Fruit fly (Drosophila melanogaster) whole organism, wandering third instar larva: Measurements from ENCODE around the gene Gr85a.

Experiments used
- Abd-B ChIP-seq: fragments of >200 bp; optimal IDR thresholded peaks from 2 replicates; lab custom pipeline; 2017; ENCODE audit warnings: missing biosample characterization, missing genetic modification characterization
- CG32264 ChIP-seq: fragments of 200-800 bp; sonication (Bioruptor generic); optimal IDR thresholded peaks from 2 replicates; lab custom pipeline; 2016; ENCODE audit warnings: missing biosample characterization, missing genetic modification characterization
- CG9705 ChIP-seq: fragments of 200-800 bp; sonication (Bioruptor generic); optimal IDR thresholded peaks from 2 replicates; lab custom pipeline; 2018; ENCODE audit warnings: missing biosample characterization, mild to moderate bottlenecking, missing genetic modification characterization
- CrebA ChIP-seq: fragments of 200-800 bp; sonication (Bioruptor generic); optimal IDR thresholded peaks from 2 replicates; lab custom pipeline; 2016; ENCODE audit warnings: missing biosample characterization, mild to moderate bottlenecking, missing genetic modification characterization, borderline replicate concordance
- Dfd ChIP-seq: fragments of >200 bp; optimal IDR thresholded peaks from 2 replicates; lab custom pipeline; 2017; ENCODE audit warnings: missing biosample characterization, missing genetic modification characterization
- Dif ChIP-seq: fragments of 200-275, 200-300 bp; sonication (Bioruptor generic); optimal IDR thresholded peaks from 2 replicates; lab custom pipeline; 2018; ENCODE audit warnings: missing biosample characterization, missing genetic modification characterization; ENCODE audit not compliant: partially characterized antibody
- GATAd ChIP-seq: sonication (Bioruptor generic); optimal IDR thresholded peaks from 2 replicates; lab custom pipeline; 2016; ENCODE audit warnings: missing biosample characterization, missing genetic modification characterization
- Hr78 ChIP-seq: fragments of >200 bp; optimal IDR thresholded peaks from 2 replicates; lab custom pipeline; 2017; ENCODE audit warnings: missing biosample characterization, missing genetic modification characterization
- Hr83 ChIP-seq: fragments of 200-300 bp; sonication (Bioruptor generic); optimal IDR thresholded peaks from 2 replicates; lab custom pipeline; 2016; ENCODE audit warnings: missing biosample characterization, mild to moderate bottlenecking, missing genetic modification characterization, moderate library complexity; ENCODE audit not compliant: poor library complexity, severe bottlenecking
- Jra ChIP-seq: sonication (Bioruptor generic); optimal IDR thresholded peaks from 2 replicates; lab custom pipeline; 2016; ENCODE audit warnings: missing biosample characterization, missing genetic modification characterization
- Mio ChIP-seq: sonication (Bioruptor generic); optimal IDR thresholded peaks from 2 replicates; lab custom pipeline; 2016; ENCODE audit warnings: missing biosample characterization, missing genetic modification characterization
- N ChIP-seq: fragments of >200 bp; optimal IDR thresholded peaks from 2 replicates; lab custom pipeline; 2018; ENCODE audit warnings: missing biosample characterization, missing external identifiers, missing genetic modification characterization
- Rel ChIP-seq, 2 experiments: fragments of 200-800 bp; sonication (Bioruptor generic) in 1 of 2; optimal IDR thresholded peaks; 2 replicates in 1 of 2; 3 replicates in 1 of 2; lab custom pipeline; 2016 to 2019; ENCODE audit warnings: mild to moderate bottlenecking in 2 of 2, missing biosample characterization in 2 of 2, missing genetic modification characterization in 2 of 2, moderate library complexity in 1 of 2
- Sp1 ChIP-seq: fragments of 200-800 bp; sonication (Bioruptor generic); optimal IDR thresholded peaks from 3 replicates; lab custom pipeline; 2019; ENCODE audit warnings: missing biosample characterization, mild to moderate bottlenecking, missing genetic modification characterization, moderate library complexity
- Vsx2 ChIP-seq: fragments of 200-300, 225-300 bp; sonication (Bioruptor generic); optimal IDR thresholded peaks from 2 replicates; lab custom pipeline; 2018; ENCODE audit warnings: missing biosample characterization, missing genetic modification characterization; ENCODE audit not compliant: partially characterized antibody
- br ChIP-seq: fragments of 200-800 bp; sonication (Bioruptor generic); optimal IDR thresholded peaks from 2 replicates; lab custom pipeline; 2016; ENCODE audit warnings: missing biosample characterization, missing genetic modification characterization
- brk ChIP-seq: fragments of 200-800 bp; sonication (Bioruptor generic); optimal IDR thresholded peaks from 2 replicates; lab custom pipeline; 2016; ENCODE audit warnings: missing biosample characterization, mild to moderate bottlenecking, missing genetic modification characterization
- dmrt93B ChIP-seq: fragments of 200-800 bp; sonication (Bioruptor generic); optimal IDR thresholded peaks from 2 replicates; lab custom pipeline; 2018; ENCODE audit warnings: missing biosample characterization, mild to moderate bottlenecking, missing genetic modification characterization
- ey ChIP-seq: fragments of 200-800 bp; sonication (Bioruptor generic); optimal IDR thresholded peaks from 2 replicates; lab custom pipeline; 2016; ENCODE audit warnings: missing biosample characterization, missing genetic modification characterization
- foxo ChIP-seq, 2 experiments: fragments of 200-800 bp; sonication (Bioruptor generic); optimal IDR thresholded peaks; 2 replicates in 1 of 2; 3 replicates in 1 of 2; lab custom pipeline; 2016 to 2017; ENCODE audit warnings: missing biosample characterization in 2 of 2, missing genetic modification characterization in 2 of 2
- pan ChIP-seq: fragments of >200 bp; optimal IDR thresholded peaks from 2 replicates; lab custom pipeline; 2017
- psq ChIP-seq: fragments of 200-800 bp; sonication (Bioruptor generic); optimal IDR thresholded peaks from 3 replicates; lab custom pipeline; 2017; ENCODE audit warnings: missing biosample characterization, mild to moderate bottlenecking, missing genetic modification characterization, moderate library complexity
- sage ChIP-seq: fragments of 200-800 bp; sonication (Bioruptor generic); optimal IDR thresholded peaks from 2 replicates; lab custom pipeline; 2016; ENCODE audit warnings: missing biosample characterization, mild to moderate bottlenecking, missing genetic modification characterization
- tai ChIP-seq: sonication (Bioruptor generic); optimal IDR thresholded peaks from 2 replicates; lab custom pipeline; 2016; ENCODE audit warnings: missing biosample characterization, missing genetic modification characterization
- usp ChIP-seq: fragments of >200 bp; optimal IDR thresholded peaks from 2 replicates; lab custom pipeline; 2017; ENCODE audit warnings: missing biosample characterization, missing genetic modification characterization
- woc ChIP-seq: sonication (Bioruptor generic); optimal IDR thresholded peaks from 2 replicates; lab custom pipeline; 2016; ENCODE audit warnings: missing biosample characterization, mild to moderate bottlenecking, missing genetic modification characterization

The Gr85a gene

DNA sequence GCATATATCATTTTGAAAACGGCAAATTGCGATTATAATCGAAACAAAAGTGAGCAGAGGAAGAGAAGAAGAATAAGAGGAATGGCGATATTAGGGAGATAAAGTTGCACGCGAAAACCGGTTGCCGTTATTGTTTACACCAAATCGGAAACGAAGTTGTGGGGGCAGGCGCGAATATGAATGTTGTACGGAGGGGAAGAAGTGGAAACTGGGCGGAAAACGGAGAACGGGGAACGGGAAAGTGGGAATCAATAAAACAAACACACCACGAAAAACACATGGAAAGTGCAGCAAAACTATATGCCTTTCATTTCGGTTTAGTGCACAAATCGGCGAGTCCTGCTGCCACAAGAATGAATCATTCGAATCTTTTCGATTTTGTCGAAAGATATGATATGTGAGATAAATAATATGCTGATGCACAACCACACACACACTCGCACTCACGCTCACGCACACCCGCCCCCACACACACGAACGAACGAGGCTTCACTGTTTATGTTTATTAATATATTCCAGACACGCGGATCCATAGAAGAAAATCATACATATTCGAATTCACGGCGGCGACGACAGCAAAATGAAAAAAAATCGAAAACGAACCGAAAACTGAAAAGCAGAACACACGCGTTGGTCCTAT lies 45.6 kb upstream of the Gr85a start:
- TF ChIP-seq psq (GFP tag; lab: Kevin White, UChicago) (peak; percentile 53), CrebA (no peak)
- TF ChIP-seq, all 38 proteins: peak for 1

DNA sequence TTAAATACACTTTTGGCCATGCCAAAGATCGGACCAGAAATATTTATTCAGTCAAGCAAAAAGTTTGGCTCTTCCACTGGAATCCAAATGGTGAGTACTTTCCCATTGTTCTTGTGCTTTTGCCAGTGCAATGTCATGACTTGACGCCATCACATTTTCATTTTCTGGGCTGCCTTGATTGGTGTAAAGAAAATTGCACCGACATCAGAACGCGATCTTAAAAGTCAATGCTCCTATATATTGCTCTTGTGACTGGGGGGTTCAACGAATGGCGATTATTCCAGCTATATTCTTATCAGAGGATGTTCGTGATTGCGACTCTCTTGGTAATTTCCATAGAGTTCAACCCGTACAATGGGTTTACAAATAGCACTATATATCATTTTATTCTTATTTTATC lies 43.9 kb upstream of the Gr85a start:
- TF ChIP-seq Abd-B (GFP tag; lab: Kevin White, UChicago) (no peak), Rel (GFP tag; optimal IDR thresholded peaks at IDR 0.05; lab: Kevin White, UChicago) (no peak), Rel (tag; optimal IDR thresholded peaks at IDR 0.05; lab: Kevin White, UChicago) (peak; percentile 88)
- TF ChIP-seq, all 38 proteins: peak for 1

DNA sequence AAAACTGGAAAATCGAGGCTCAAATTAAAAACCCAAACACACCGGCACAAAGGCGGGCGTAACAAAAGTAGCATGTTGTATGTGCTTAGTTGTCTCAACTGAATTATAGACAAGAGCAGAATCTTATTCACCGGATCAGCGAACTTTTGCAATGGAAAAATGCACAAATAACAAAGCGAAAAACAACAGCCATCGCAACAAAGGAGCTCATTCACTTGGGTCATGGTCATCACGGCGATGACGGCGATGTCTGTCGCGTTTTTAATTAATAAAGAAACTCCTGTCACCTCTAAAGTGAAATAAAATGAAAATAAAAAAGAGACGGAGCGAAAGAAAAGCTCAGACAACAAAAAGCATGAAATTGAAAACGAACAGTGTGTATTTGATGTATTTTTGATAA lies 42.6 kb upstream of the Gr85a start:
- TF ChIP-seq Sp1 (GFP tag; lab: Kevin White, UChicago): no peak
- no peak for TF ChIP-seq woc (GFP tag; lab: Kevin White, UChicago)
- TF ChIP-seq N (GFP tag; lab: Kevin White, UChicago): no peak
- no peak for TF ChIP-seq Dfd (GFP tag; lab: Kevin White, UChicago)
- TF ChIP-seq Abd-B (GFP tag; lab: Kevin White, UChicago): no peak
- no peak for TF ChIP-seq Jra (GFP tag; lab: Kevin White, UChicago)

DNA sequence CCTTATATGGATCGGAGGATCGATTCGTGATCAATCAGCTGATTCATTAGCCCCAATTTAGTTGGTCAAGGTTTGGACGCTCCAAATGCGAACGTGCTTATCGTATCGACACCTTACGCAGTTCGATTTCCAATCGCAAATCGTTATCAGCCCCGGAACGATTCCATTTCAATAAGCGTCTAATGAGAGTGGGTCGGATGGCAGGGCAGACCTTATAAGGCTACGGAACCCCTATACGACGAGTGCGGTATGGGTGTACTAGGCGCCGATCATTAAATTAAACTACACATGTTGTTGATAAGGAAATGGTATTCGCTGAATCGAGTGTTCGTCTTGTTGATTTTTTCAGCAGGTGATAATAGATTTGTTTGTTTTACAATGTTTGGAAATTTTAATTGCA lies 39.2 kb upstream of the Gr85a start:
- TF ChIP-seq tai (GFP tag; lab: Kevin White, UChicago): no peak
- peak; percentile 47 for TF ChIP-seq brk (GFP tag; lab: Kevin White, UChicago)

DNA sequence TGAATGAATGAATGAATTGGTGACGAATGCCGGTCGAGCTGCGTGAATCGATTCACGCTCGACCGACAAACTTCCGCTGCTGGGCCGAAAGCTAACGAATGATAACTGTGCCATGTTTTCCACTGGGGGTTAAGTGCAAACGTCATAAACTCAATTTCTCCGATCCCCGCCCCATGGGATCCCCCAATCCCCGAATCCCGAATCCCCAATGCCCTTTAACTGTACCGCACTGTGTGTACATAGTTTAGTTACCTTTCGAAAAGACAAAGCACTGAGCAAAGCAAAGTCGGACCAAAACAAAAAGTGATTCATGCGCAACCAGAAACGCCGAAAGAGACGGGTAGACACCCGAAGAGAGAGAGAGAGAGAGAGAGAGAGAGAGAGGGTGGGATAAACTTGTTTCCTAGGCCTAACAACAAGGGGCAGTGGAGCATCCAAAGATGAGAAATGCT lies 38.4 kb upstream of the Gr85a start:
- TF ChIP-seq Rel (GFP tag; optimal IDR thresholded peaks at IDR 0.05; lab: Kevin White, UChicago) (no peak), Rel (tag; optimal IDR thresholded peaks at IDR 0.05; lab: Kevin White, UChicago) (peak; percentile 19), Mio (GFP tag; lab: Kevin White, UChicago) (no peak)

DNA sequence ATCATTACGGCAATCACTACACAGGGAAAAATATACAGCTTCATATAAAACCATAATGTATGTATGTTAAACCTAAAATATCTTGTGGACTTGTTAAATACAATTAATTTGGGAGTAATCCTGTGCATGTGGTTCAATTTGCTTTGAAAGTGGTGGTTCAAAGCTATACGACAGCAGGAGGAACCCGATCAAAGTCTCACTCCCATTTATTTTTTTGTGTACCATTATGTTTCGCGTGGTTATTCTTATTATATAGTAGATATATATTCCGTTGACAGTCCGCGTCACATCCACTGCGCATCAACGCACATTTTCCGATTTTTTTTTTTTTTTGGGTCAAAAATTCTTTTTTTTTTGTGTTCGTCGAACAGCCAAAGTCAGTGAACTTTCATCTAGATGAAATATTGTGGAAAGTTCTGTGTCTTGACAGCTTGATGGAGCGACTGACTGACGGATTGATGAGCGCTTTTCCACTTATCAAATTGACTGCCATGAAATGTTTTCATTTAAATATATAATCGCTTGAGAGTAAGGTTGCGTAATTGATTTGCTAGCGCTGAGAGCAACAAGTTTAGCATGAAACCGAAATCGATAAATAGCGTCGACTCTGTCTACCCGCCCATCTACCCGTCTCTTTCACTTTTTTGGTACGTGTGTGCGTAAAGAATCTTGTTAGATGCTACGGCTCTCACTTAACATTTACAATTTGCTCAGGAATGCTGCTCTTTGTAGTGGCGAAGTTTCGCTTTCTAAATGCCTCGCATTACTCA lies 36.5 kb upstream of the Gr85a start:
- no peak for TF ChIP-seq GATAd (GFP tag; lab: Kevin White, UChicago)
- TF ChIP-seq pan (lab: Kevin White, UChicago): no peak
- no peak for TF ChIP-seq Abd-B (GFP tag; lab: Kevin White, UChicago)
- no peak for TF ChIP-seq Vsx2 (GFP tag; lab: Kevin White, UChicago)
- no peak for TF ChIP-seq usp (GFP tag; lab: Kevin White, UChicago)
- TF ChIP-seq CG9705 (GFP tag; lab: Kevin White, UChicago): no peak
- no peak for TF ChIP-seq Dif (GFP tag; lab: Kevin White, UChicago)
- TF ChIP-seq ey: no peak
- TF ChIP-seq Hr78 (GFP tag; lab: Kevin White, UChicago): no peak
- no peak for TF ChIP-seq psq (GFP tag; lab: Kevin White, UChicago)
- no peak for TF ChIP-seq sage
- TF ChIP-seq Hr83: no peak
- TF ChIP-seq Mio (GFP tag; lab: Kevin White, UChicago): no peak
- no peak for TF ChIP-seq br (GFP tag; lab: Kevin White, UChicago)

DNA sequence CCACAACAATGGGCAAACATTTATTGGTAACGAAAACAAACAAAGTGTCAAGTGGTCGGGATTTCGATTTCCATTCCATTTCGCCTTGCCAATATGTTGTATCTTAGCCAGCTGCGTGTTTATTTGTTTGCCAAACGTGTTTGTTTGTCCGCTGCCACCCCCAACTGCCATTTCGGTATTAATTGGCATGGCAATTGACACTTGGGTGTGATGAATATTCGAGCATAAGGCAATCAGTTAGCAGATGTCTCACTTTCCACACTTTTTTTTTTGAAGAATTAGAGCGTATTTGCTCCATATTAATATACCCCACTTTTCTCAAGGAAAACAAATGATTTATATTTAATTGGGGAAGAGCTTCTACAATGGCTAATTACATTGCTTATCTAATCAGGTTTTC lies 34.9 kb upstream of the Gr85a start:
- TF ChIP-seq Mio (GFP tag; lab: Kevin White, UChicago) (no peak), br (GFP tag; lab: Kevin White, UChicago) (no peak), Dif (GFP tag; lab: Kevin White, UChicago) (no peak)

DNA sequence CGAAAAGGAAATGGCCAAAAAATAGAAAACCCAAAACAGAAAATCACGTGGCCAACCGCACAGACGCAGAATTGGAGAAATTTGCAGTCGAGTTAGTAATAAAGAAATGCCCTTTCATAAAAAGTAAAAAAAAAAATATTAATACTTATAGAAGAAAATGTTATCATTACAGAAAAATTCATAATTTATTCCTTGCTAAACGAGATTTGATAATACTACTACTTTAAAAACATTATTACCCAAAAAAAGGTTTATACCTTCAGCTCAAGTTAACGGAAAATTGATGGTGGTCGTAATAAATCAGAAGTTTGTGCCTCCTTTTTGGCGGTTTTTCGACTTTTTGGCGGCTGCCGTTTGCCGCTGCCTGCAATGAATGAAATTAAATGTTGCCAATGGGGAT lies 31.8 kb upstream of the Gr85a start:
- TF ChIP-seq brk (GFP tag; lab: Kevin White, UChicago) (no peak), CrebA (no peak), dmrt93B (GFP tag; lab: Kevin White, UChicago) (no peak), N (GFP tag; lab: Kevin White, UChicago) (no peak), Vsx2 (GFP tag; lab: Kevin White, UChicago) (no peak), Sp1 (GFP tag; lab: Kevin White, UChicago) (no peak), Dfd (GFP tag; lab: Kevin White, UChicago) (no peak), woc (GFP tag; lab: Kevin White, UChicago) (no peak), foxo (GFP tag; optimal IDR thresholded peaks at IDR 0.05; lab: Kevin White, UChicago) (no peak), CG32264 (no peak), Mio (GFP tag; lab: Kevin White, UChicago) (no peak)
- TF ChIP-seq, all 38 proteins: peak for 0
